Worm (Caenorhabditis elegans): Measurements from ENCODE around the gene crn-5.

ce11 chrII:10587742-10588141, 4.8 kb upstream of the crn-5 start, which contains the start of gene crn-3:
- TF ChIP-seq snpc-4 (tag; optimal IDR thresholded peaks at IDR 0.05) (no peak), unc-62 (GFP tag; optimal IDR thresholded peaks at IDR 0.05) (no peak), fos-1 (tag; optimal IDR thresholded peaks at IDR 0.05) (no peak), nhr-237 (tag; optimal IDR thresholded peaks at IDR 0.05) (no peak), mml-1 (tag; optimal IDR thresholded peaks at IDR 0.05) (no peak), nhr-12 (tag; optimal IDR thresholded peaks at IDR 0.05) (no peak), nhr-76 (tag; optimal IDR thresholded peaks at IDR 0.05) (no peak)
